Worm (Caenorhabditis elegans) whole organism, L1 larva: ENCODE measurements around the gene dhs-18.
A peak's percentile ranks its signal among the peaks of the same experiment; 100 is the strongest.

Experiments
- C16A3.4 ChIP-seq: fragments of 150-350 bp; optimal IDR thresholded peaks from 2 replicates; lab custom pipeline; 2014; ENCODE audit warnings: missing biosample characterization, missing genetic modification characterization
- F16B12.6 ChIP-seq: fragments of 150-350 bp; optimal IDR thresholded peaks from 2 replicates; lab custom pipeline; 2014; ENCODE audit warnings: missing biosample characterization, missing genetic modification characterization
- blmp-1 ChIP-seq: fragments of 150-350 bp; optimal IDR thresholded peaks from 2 replicates; lab custom pipeline; 2014; ENCODE audit warnings: missing biosample characterization, missing genetic modification characterization
- ceh-82 ChIP-seq, 3 experiments: fragments of 150-350 bp in 1 of 3; sonication (generic microtip) in 2 of 3; optimal IDR thresholded peaks; 2 replicates each; lab custom pipeline; 2014 to 2017; ENCODE audit warnings: missing biosample characterization in 3 of 3, missing genetic modification characterization in 3 of 3
- ceh-90 ChIP-seq: sonication (generic microtip); optimal IDR thresholded peaks from 2 replicates; lab custom pipeline; 2016; ENCODE audit warnings: missing genetic modification characterization, missing compliant biosample characterization
- ces-1 ChIP-seq: fragments of 150-350 bp; optimal IDR thresholded peaks from 2 replicates; lab custom pipeline; 2014; ENCODE audit warnings: missing biosample characterization, missing genetic modification reagents, missing genetic modification characterization
- dpl-1 ChIP-seq, 3 experiments: fragments of 150-350 bp in 2 of 3; sonication (generic microtip) in 1 of 3; optimal IDR thresholded peaks; 2 replicates each; lab custom pipeline; 2014 to 2017; ENCODE audit warnings: missing biosample characterization in 3 of 3, missing genetic modification characterization in 3 of 3, missing genetic modification reagents in 3 of 3
- efl-1 ChIP-seq, 4 experiments: fragments of 150-350 bp; optimal IDR thresholded peaks in 3 of 4; peaks in 1 of 4; 1 replicate in 1 of 4; 2 replicates in 3 of 4; lab custom pipeline; 2014; ENCODE audit warnings: missing biosample characterization in 2 of 4, missing genetic modification characterization in 2 of 4, missing genetic modification reagents in 2 of 4
- elt-2 ChIP-seq: sonication (generic microtip); optimal IDR thresholded peaks from 2 replicates; lab custom pipeline; 2016; ENCODE audit warnings: missing genetic modification characterization, mild to moderate bottlenecking, inconsistent platforms, missing compliant biosample characterization, missing genetic modification reagents
- elt-3 ChIP-seq, 6 experiments: fragments of 150-350 bp in 1 of 6; sonication (generic microtip); optimal IDR thresholded peaks; 2 replicates each; lab custom pipeline; 2017 to 2018; ENCODE audit warnings: missing biosample characterization in 6 of 6, missing genetic modification characterization in 6 of 6, inconsistent platforms in 1 of 6
- fkh-10 ChIP-seq: sonication (generic microtip); optimal IDR thresholded peaks from 2 replicates; lab custom pipeline; 2017; ENCODE audit warnings: missing biosample characterization, missing genetic modification reagents, missing genetic modification characterization
- fkh-8 ChIP-seq: sonication (generic microtip); optimal IDR thresholded peaks from 2 replicates; lab custom pipeline; 2016; ENCODE audit warnings: mild to moderate bottlenecking, missing genetic modification characterization, missing compliant biosample characterization
- fos-1 ChIP-seq: fragments of 150-350 bp; optimal IDR thresholded peaks from 2 replicates; lab custom pipeline; 2014; ENCODE audit warnings: missing biosample characterization, missing genetic modification characterization
- hlh-17 ChIP-seq: fragments of 200-800 bp; sonication (Bioruptor generic); optimal IDR thresholded peaks from 2 replicates; lab custom pipeline; 2018; ENCODE audit warnings: missing genetic modification characterization, mild to moderate bottlenecking, missing compliant biosample characterization, moderate library complexity, borderline replicate concordance
- irx-1 ChIP-seq: sonication (generic microtip); optimal IDR thresholded peaks from 2 replicates; lab custom pipeline; 2016; ENCODE audit warnings: missing genetic modification characterization, missing compliant biosample characterization
- isw-1 ChIP-seq: fragments of 200-800 bp; sonication (Bioruptor generic); IDR thresholded peaks from 2 replicates; pipeline ENCODE4 v1.3.6; 2022; ENCODE audit warnings: missing genetic modification characterization, missing compliant biosample characterization
- jun-1 ChIP-seq: fragments of 150-350 bp; optimal IDR thresholded peaks from 2 replicates; lab custom pipeline; 2014; ENCODE audit warnings: missing biosample characterization, missing genetic modification reagents, missing genetic modification characterization
- lin-13 ChIP-seq: fragments of 150-350 bp; optimal IDR thresholded peaks from 2 replicates; lab custom pipeline; 2014; ENCODE audit warnings: missing biosample characterization, missing genetic modification reagents, missing genetic modification characterization
- lin-14 ChIP-seq: fragments of 200-800 bp; sonication (Bioruptor generic); optimal IDR thresholded peaks from 2 replicates; lab custom pipeline; 2018; ENCODE audit warnings: mild to moderate bottlenecking, missing genetic modification characterization, moderate library complexity, missing compliant biosample characterization
- lin-15B ChIP-seq: fragments of 150-350 bp; sonication (generic microtip); optimal IDR thresholded peaks from 3 replicates; lab custom pipeline; 2014; ENCODE audit warnings: missing biosample characterization, missing genetic modification characterization
- lin-35 ChIP-seq, 2 experiments: fragments of 150-350 bp; optimal IDR thresholded peaks; 2 replicates each; lab custom pipeline; 2014; ENCODE audit warnings: missing biosample characterization in 2 of 2, missing genetic modification characterization in 2 of 2, missing genetic modification reagents in 2 of 2
- lin-39 ChIP-seq: fragments of 150-350 bp; optimal IDR thresholded peaks from 2 replicates; lab custom pipeline; 2014; ENCODE audit warnings: missing biosample characterization, missing genetic modification reagents, missing genetic modification characterization
- lir-3 ChIP-seq: sonication (generic microtip); optimal IDR thresholded peaks from 2 replicates; lab custom pipeline; 2016; ENCODE audit warnings: mild to moderate bottlenecking, missing genetic modification characterization, moderate library complexity, missing compliant biosample characterization; ENCODE audit not compliant: poor library complexity
- lsy-2 ChIP-seq, 2 experiments: fragments of 150-350 bp; optimal IDR thresholded peaks; 2 replicates each; lab custom pipeline; 2014; ENCODE audit warnings: missing biosample characterization in 2 of 2, missing genetic modification characterization in 2 of 2
- mdl-1 ChIP-seq, 2 experiments: fragments of 150-350 bp; optimal IDR thresholded peaks; 2 replicates each; lab custom pipeline; 2014 to 2017; ENCODE audit warnings: missing biosample characterization in 2 of 2, missing genetic modification characterization in 2 of 2, inconsistent platforms in 1 of 2
- mep-1 ChIP-seq: fragments of 150-350 bp; optimal IDR thresholded peaks from 2 replicates; lab custom pipeline; 2014; ENCODE audit warnings: missing biosample characterization, missing genetic modification characterization
- nhr-11 ChIP-seq: fragments of 150-350 bp; optimal IDR thresholded peaks from 2 replicates; lab custom pipeline; 2014; ENCODE audit warnings: missing biosample characterization, missing genetic modification characterization
- nhr-19 ChIP-seq: fragments of 200-800 bp; sonication (Bioruptor generic); conservative IDR thresholded peaks from 2 replicates; pipeline ENCODE4 v1.3.6; 2022; ENCODE audit warnings: missing genetic modification characterization, missing compliant biosample characterization
- nhr-20 ChIP-seq: sonication (generic microtip); optimal IDR thresholded peaks from 2 replicates; lab custom pipeline; 2016; ENCODE audit warnings: mild to moderate bottlenecking, missing genetic modification characterization, missing compliant biosample characterization
- nhr-237 ChIP-seq: fragments of 150-350 bp; optimal IDR thresholded peaks from 2 replicates; lab custom pipeline; 2014; ENCODE audit warnings: missing biosample characterization, missing genetic modification characterization
- nhr-28 ChIP-seq: fragments of 150-350 bp; optimal IDR thresholded peaks from 2 replicates; lab custom pipeline; 2014; ENCODE audit warnings: missing biosample characterization, missing genetic modification characterization
- nhr-47 ChIP-seq: sonication (generic microtip); optimal IDR thresholded peaks from 2 replicates; lab custom pipeline; 2016; ENCODE audit warnings: mild to moderate bottlenecking, missing genetic modification characterization, moderate library complexity, missing compliant biosample characterization
- nhr-71 ChIP-seq: sonication (generic microtip); optimal IDR thresholded peaks from 2 replicates; lab custom pipeline; 2016; ENCODE audit warnings: mild to moderate bottlenecking, missing genetic modification characterization, moderate library complexity, missing compliant biosample characterization
- nhr-77 ChIP-seq: fragments of 150-350 bp; optimal IDR thresholded peaks from 2 replicates; lab custom pipeline; 2014; ENCODE audit warnings: missing biosample characterization, missing genetic modification characterization
- nhr-85 ChIP-seq: sonication (generic microtip); peaks from one replicate; lab custom pipeline; 2016; ENCODE audit warnings: missing genetic modification characterization, inconsistent platforms, missing compliant biosample characterization
- nhr-90 ChIP-seq: sonication (generic microtip); optimal IDR thresholded peaks from 2 replicates; lab custom pipeline; 2016; ENCODE audit warnings: mild to moderate bottlenecking, missing genetic modification characterization, missing compliant biosample characterization; ENCODE audit not compliant: poor library complexity
- pax-3 ChIP-seq: fragments of 200-800 bp; sonication (Bioruptor generic); optimal IDR thresholded peaks from 2 replicates; lab custom pipeline; 2018; ENCODE audit warnings: mild to moderate bottlenecking, missing genetic modification characterization, moderate library complexity, missing compliant biosample characterization
- rnt-1 ChIP-seq: sonication (generic microtip); optimal IDR thresholded peaks from 2 replicates; lab custom pipeline; 2016; ENCODE audit warnings: mild to moderate bottlenecking, missing genetic modification characterization, moderate library complexity, missing compliant biosample characterization
- skn-1 ChIP-seq: fragments of 150-350 bp; optimal IDR thresholded peaks from 2 replicates; lab custom pipeline; 2014; ENCODE audit warnings: missing biosample characterization, missing genetic modification characterization
- snu-23 ChIP-seq: sonication (generic microtip); optimal IDR thresholded peaks from 2 replicates; lab custom pipeline; 2016; ENCODE audit warnings: missing genetic modification characterization, missing compliant biosample characterization
- swsn-7 ChIP-seq: sonication (generic microtip); optimal IDR thresholded peaks from 2 replicates; lab custom pipeline; 2016; ENCODE audit warnings: missing genetic modification characterization, missing compliant biosample characterization
- tbx-2 ChIP-seq: sonication (generic microtip); optimal IDR thresholded peaks from 2 replicates; lab custom pipeline; 2016; ENCODE audit warnings: missing genetic modification characterization, missing compliant biosample characterization
- unc-130 ChIP-seq: fragments of 150-350 bp; optimal IDR thresholded peaks from 2 replicates; lab custom pipeline; 2017; ENCODE audit warnings: missing biosample characterization, missing genetic modification characterization, inconsistent platforms
- unc-86 ChIP-seq: sonication (generic microtip); optimal IDR thresholded peaks from 2 replicates; lab custom pipeline; 2016; ENCODE audit warnings: missing genetic modification characterization, missing compliant biosample characterization
- unc-98 ChIP-seq: fragments of 200-800 bp; sonication (Bioruptor generic); IDR thresholded peaks from 2 replicates; pipeline ENCODE4 v1.3.6; 2022; ENCODE audit warnings: missing genetic modification characterization, missing compliant biosample characterization
- xbp-1 ChIP-seq: sonication (generic microtip); optimal IDR thresholded peaks from 2 replicates; lab custom pipeline; 2016; ENCODE audit warnings: missing genetic modification characterization, missing compliant biosample characterization
- ztf-11 ChIP-seq, 2 experiments: sonication (generic microtip); optimal IDR thresholded peaks; 2 replicates each; lab custom pipeline; 2016 to 2017; ENCODE audit warnings: missing genetic modification characterization in 2 of 2, missing biosample characterization in 1 of 2, missing compliant biosample characterization in 1 of 2
- ztf-4 ChIP-seq: fragments of 150-350 bp; optimal IDR thresholded peaks from 2 replicates; lab custom pipeline; 2014; ENCODE audit warnings: missing biosample characterization, missing genetic modification characterization

Gene dhs-18

DNA sequence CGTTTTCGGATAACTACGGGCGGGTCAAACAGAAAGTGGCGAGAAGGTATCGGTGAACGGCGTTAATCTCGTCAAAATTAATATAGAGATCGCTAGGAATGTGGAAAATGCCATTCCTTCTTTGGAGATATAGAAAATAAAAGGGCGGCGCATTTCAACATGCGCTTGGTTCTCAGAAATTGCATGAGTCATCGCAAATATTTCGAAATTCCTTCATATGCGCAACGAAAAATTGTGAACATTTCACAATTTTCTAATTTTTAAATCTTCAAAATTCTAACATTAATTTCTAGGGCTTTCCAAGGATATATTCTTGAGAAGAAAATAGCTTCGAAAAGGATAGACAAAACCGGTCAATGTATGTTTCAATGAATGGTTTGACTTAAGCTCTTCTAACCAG lies 32.2 kb upstream of the dhs-18 start:
- TF ChIP-seq lir-3 (tag; lab: Kevin White, UChicago) (no peak), jun-1 (peak; percentile 66)

DNA sequence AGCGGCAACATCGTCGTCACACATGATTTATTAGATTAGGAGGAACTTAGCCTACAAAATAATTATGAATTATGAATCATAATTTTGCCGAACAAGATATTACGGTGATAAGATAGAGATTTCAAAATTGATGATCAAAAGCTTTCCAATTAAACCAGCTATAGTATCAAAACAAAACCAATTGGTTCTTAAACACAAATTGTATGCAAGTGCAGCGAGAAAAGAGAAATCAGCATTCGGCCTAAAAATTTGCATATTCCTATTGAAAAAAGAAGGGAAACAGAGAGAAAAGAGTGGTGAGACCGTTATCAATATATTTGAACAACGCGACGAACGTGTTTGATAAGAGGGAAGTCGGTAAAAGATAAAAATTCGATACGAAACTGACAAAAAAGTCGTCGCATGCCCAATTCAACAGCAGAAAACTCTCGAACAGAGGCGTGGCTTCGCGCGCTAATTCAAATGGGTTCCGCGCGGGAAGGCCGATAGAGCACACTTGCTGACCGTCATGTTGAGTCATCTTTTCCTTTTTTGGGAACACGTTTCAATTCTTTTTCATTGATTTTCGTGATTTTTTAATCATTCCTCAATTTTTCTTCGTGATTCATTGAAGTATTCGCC lies 31.6 kb upstream of the dhs-18 start, which contains the start of gene act-2:
act-2 (minus strand) TSS at position 51 of the 621 bp plus-strand sequence.
- TF ChIP-seq nhr-11 (tag; lab: Kevin White, UChicago) (no peak), lir-3 (tag; lab: Kevin White, UChicago) (peak; percentile 32), mdl-1 (tag; optimal IDR thresholded peaks at IDR 0.05; lab: Kevin White, UChicago) (peak in 1 of 2 experiments; percentile 64), fkh-8 (tag; lab: Kevin White, UChicago) (peak; percentile 87), elt-2 (tag; lab: Kevin White, UChicago) (peak; percentile 75), blmp-1 (tag; lab: Kevin White, UChicago) (peak; percentile 28), fkh-10 (GFP tag; lab: Kevin White, UChicago) (peak; percentile 47), ztf-4 (tag; lab: Kevin White, UChicago) (peak; percentile 31), ces-1 (GFP tag; lab: Kevin White, UChicago) (no peak), unc-98 (no peak), jun-1 (peak; percentile 85), F16B12.6 (peak; percentile 13), mep-1 (tag; lab: Kevin White, UChicago) (peak; percentile 75), nhr-20 (peak; percentile 86), unc-130 (tag; lab: Kevin White, UChicago) (no peak), nhr-237 (tag; lab: Kevin White, UChicago) (peak; percentile 33), nhr-47 (tag; lab: Kevin White, UChicago) (peak; percentile 73), nhr-28 (tag; lab: Kevin White, UChicago) (no peak), lin-15B (peak; percentile 65), dpl-1 (GFP tag; optimal IDR thresholded peaks at IDR 0.05; lab: Kevin White, UChicago) (peak; percentile 89 to 93 (median 93)), nhr-19 (GFP tag; lab: Robert Waterston, UW) (peak; percentile 61), lin-39 (tag; lab: Kevin White, UChicago) (no peak), lsy-2 (tag; optimal IDR thresholded peaks at IDR 0.05; lab: Kevin White, UChicago) (peak; percentile 61 to 74), nhr-77 (tag; lab: Kevin White, UChicago) (peak; percentile 47), swsn-7 (tag; lab: Kevin White, UChicago) (peak; percentile 75), tbx-2 (tag; lab: Kevin White, UChicago) (peak; percentile 60), isw-1 (GFP tag; lab: Robert Waterston, UW) (peak; percentile 51), pax-3 (peak; percentile 7), skn-1 (tag; lab: Kevin White, UChicago) (peak; percentile 63), elt-3 (tag; optimal IDR thresholded peaks at IDR 0.05; lab: Kevin White, UChicago) (peak in 4 of 6 experiments; percentile 53 to 94 (median 74)), C16A3.4 (tag; lab: Kevin White, UChicago) (peak; percentile 66), fos-1 (tag; lab: Kevin White, UChicago) (peak; percentile 90), snu-23 (peak; percentile 92), lin-13 (peak; percentile 77), nhr-71 (tag; lab: Kevin White, UChicago) (peak; percentile 85), ztf-11 (tag; optimal IDR thresholded peaks at IDR 0.05; lab: Kevin White, UChicago) (no peak), hlh-17 (GFP tag; lab: Kevin White, UChicago) (no peak), irx-1 (tag; lab: Kevin White, UChicago) (no peak), rnt-1 (tag; lab: Kevin White, UChicago) (peak; percentile 18), lin-14 (peak; percentile 94), ceh-90 (tag; lab: Kevin White, UChicago) (no peak), nhr-90 (tag; lab: Kevin White, UChicago) (peak; percentile 62), ceh-82 (tag; optimal IDR thresholded peaks at IDR 0.05; lab: Kevin White, UChicago) (peak; percentile 7 to 82 (median 24)), lin-35 (GFP tag; optimal IDR thresholded peaks at IDR 0.05; lab: Kevin White, UChicago) (peak; percentile 91 to 92), nhr-85 (peak; percentile 87), xbp-1 (tag; lab: Kevin White, UChicago) (peak; percentile 69), efl-1 (optimal IDR thresholded peaks at IDR 0.05; lab: Kevin White, UChicago) (peak; percentile 84 to 87), efl-1 (GFP tag; optimal IDR thresholded peaks at IDR 0.05 in 1 of 2; lab: Kevin White, UChicago) (peak; percentile 85 to 98), unc-86 (tag; lab: Kevin White, UChicago) (peak; percentile 68)
